Worm (Caenorhabditis elegans) whole organism, L4 larva: ENCODE data around the gene F13A7.14.

Experiments used
- nhr-102 ChIP-seq: sonication (generic microtip); optimal IDR thresholded peaks from 2 replicates; lab custom pipeline; 2016; ENCODE audit warnings: mild to moderate bottlenecking, missing genetic modification characterization, moderate library complexity, missing compliant biosample characterization
- snpc-1.2 ChIP-seq: fragments of 200-800 bp; sonication (Bioruptor generic); IDR thresholded peaks from 2 replicates; pipeline ENCODE4 v1.3.6; 2022; ENCODE audit warnings: missing genetic modification reagents, missing genetic modification characterization, missing compliant biosample characterization
- vab-7 ChIP-seq: fragments of 200-800 bp; sonication (Bioruptor generic); IDR thresholded peaks from 2 replicates; pipeline ENCODE4 v1.3.6; 2022; ENCODE audit warnings: missing genetic modification reagents, missing genetic modification characterization, missing compliant biosample characterization

F13A7.14 gene

DNA sequence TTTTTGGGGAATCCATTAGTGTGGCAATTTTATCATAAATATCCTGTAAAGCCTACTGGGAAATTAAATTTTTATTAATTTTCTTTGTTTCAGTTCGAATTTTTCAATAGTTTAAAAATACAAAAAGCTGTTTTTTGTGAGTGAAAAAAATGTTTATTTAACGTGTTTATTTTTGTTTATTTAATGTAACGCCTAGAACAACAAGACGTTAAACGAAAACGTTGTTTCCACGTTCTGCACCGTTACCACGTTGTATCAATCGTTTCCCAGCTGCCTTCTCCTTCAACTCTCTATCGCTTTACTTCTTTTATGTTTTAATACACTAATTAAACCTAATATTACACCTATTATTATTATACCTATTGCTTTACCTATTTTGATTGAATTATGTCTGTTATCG, 46.0 kb downstream of the F13A7.14 start, which contains the start of gene T08G3.13:
Gene T08G3.13 (plus strand): TSS at position 301 of the 400 bp plus-strand sequence.
- no peak for TF ChIP-seq vab-7 (GFP tag; lab: Robert Waterston, UW)
- TF ChIP-seq nhr-102 (tag; lab: Kevin White, UChicago) = no peak
- no peak for TF ChIP-seq snpc-1.2
